Comparison of ENCODE assay signal across 8 worm cellular contexts in genomic region chrV:8661241-8661954, ce11.
TF ChIP-seq lines count a peak whose summit lies in the region.

No protein-coding gene starts in this region.

TF ChIP-seq in whole organism, L1 larva, 84 proteins besides CTCF, POLR2A, EP300 and RAD21 (continues in another document):
- TF ChIP-seq nhr-71 (tag; optimal IDR thresholded peaks at IDR 0.05; lab: Kevin White, UChicago) (peak; percentile 40), C04F5.9 (tag; optimal IDR thresholded peaks at IDR 0.05; lab: Kevin White, UChicago) (no peak), rnt-1 (tag; optimal IDR thresholded peaks at IDR 0.05; lab: Kevin White, UChicago) (peak; percentile 22), nhr-20 (tag; optimal IDR thresholded peaks at IDR 0.05; lab: Kevin White, UChicago) (peak; percentile 51), mab-9 (GFP tag; IDR thresholded peaks at IDR 0.05; lab: Robert Waterston, UW) (no peak), efl-1 (optimal IDR thresholded peaks at IDR 0.05; lab: Kevin White, UChicago) (no peak), efl-1 (GFP tag; optimal IDR thresholded peaks at IDR 0.05 in 1 of 2; lab: Kevin White, UChicago) (peak in 1 of 2 experiments; percentile 89), nhr-85 (tag; lab: Kevin White, UChicago) (peak; percentile 88), F16B12.6 (tag; optimal IDR thresholded peaks at IDR 0.05; lab: Kevin White, UChicago) (no peak), isw-1 (GFP tag; IDR thresholded peaks at IDR 0.05; lab: Robert Waterston, UW) (no peak), zag-1 (tag; optimal IDR thresholded peaks at IDR 0.05; lab: Kevin White, UChicago) (no peak), sptf-1 (tag; optimal IDR thresholded peaks at IDR 0.05; lab: Kevin White, UChicago) (no peak)

TF ChIP-seq in whole organism, L2 larva, 48 proteins besides CTCF, POLR2A, EP300 and RAD21 (continues in another document):
- TF ChIP-seq nhr-12 (tag; optimal IDR thresholded peaks at IDR 0.05; lab: Kevin White, UChicago) (no peak), ztf-4 (tag; optimal IDR thresholded peaks at IDR 0.05; lab: Kevin White, UChicago) (no peak), nhr-77 (tag; optimal IDR thresholded peaks at IDR 0.05; lab: Kevin White, UChicago) (no peak), nhr-23 (tag; optimal IDR thresholded peaks at IDR 0.05; lab: Kevin White, UChicago) (peak; percentile 68), sem-4 (tag; optimal IDR thresholded peaks at IDR 0.05; lab: Kevin White, UChicago) (no peak), elt-3 (tag; optimal IDR thresholded peaks at IDR 0.05; lab: Kevin White, UChicago) (no peak), nhr-6 (tag; optimal IDR thresholded peaks at IDR 0.05; lab: Kevin White, UChicago) (no peak), sma-3 (GFP tag; optimal IDR thresholded peaks at IDR 0.05; lab: Kevin White, UChicago) (no peak), ceh-16 (tag; optimal IDR thresholded peaks at IDR 0.05; lab: Kevin White, UChicago) (peak; percentile 82), crh-2 (tag; optimal IDR thresholded peaks at IDR 0.05; lab: Kevin White, UChicago) (peak; percentile 18), mbf-1 (tag; optimal IDR thresholded peaks at IDR 0.05; lab: Kevin White, UChicago) (no peak), ZK546.5 (tag; optimal IDR thresholded peaks at IDR 0.05; lab: Kevin White, UChicago) (no peak)

TF ChIP-seq in whole organism, L3 larva, 47 proteins besides CTCF, POLR2A, EP300 and RAD21 (continues in another document):
- TF ChIP-seq unc-62 (GFP tag; optimal IDR thresholded peaks at IDR 0.05; lab: Kevin White, UChicago) (no peak), jun-1 (tag; optimal IDR thresholded peaks at IDR 0.05; lab: Kevin White, UChicago) (peak; percentile 55), nhr-237 (tag; optimal IDR thresholded peaks at IDR 0.05; lab: Kevin White, UChicago) (no peak), ztf-4 (tag; optimal IDR thresholded peaks at IDR 0.05; lab: Kevin White, UChicago) (no peak), pha-4 (tag; optimal IDR thresholded peaks at IDR 0.05; lab: Kevin White, UChicago) (peak; percentile 63), egl-27 (tag; optimal IDR thresholded peaks at IDR 0.05; lab: Kevin White, UChicago) (no peak), elt-2 (tag; optimal IDR thresholded peaks at IDR 0.05; lab: Kevin White, UChicago) (peak; percentile 99), nhr-76 (tag; optimal IDR thresholded peaks at IDR 0.05; lab: Kevin White, UChicago) (no peak), mdl-1 (tag; optimal IDR thresholded peaks at IDR 0.05; lab: Kevin White, UChicago) (no peak), nfya-1 (tag; optimal IDR thresholded peaks at IDR 0.05; lab: Kevin White, UChicago; ENCODE audit: insufficient read depth) (no peak), lin-39 (tag; optimal IDR thresholded peaks at IDR 0.05; lab: Kevin White, UChicago) (no peak), fkh-2 (tag; optimal IDR thresholded peaks at IDR 0.05; lab: Kevin White, UChicago) (no peak)

TF ChIP-seq in whole organism, L4 larva, 104 proteins besides CTCF, POLR2A, EP300 and RAD21 (continues in another document):
- TF ChIP-seq F10B5.3 (tag; optimal IDR thresholded peaks at IDR 0.05; lab: Kevin White, UChicago) (no peak), ceh-20 (GFP tag; IDR thresholded peaks at IDR 0.05; lab: Robert Waterston, UW) (peak; percentile 47; the same call in 1 of the 2 replicates), lin-13 (GFP tag; optimal IDR thresholded peaks at IDR 0.05; lab: Kevin White, UChicago) (no peak), hif-1 (tag; optimal IDR thresholded peaks at IDR 0.05; lab: Kevin White, UChicago) (no peak), mdl-1 (tag; optimal IDR thresholded peaks at IDR 0.05; lab: Kevin White, UChicago) (no peak), Y75B8A.6 (GFP tag; IDR thresholded peaks at IDR 0.05; lab: Robert Waterston, UW) (no peak), hlh-30 (tag; optimal IDR thresholded peaks at IDR 0.05; lab: Kevin White, UChicago; ENCODE audit: insufficient read depth) (peak; percentile 84), mep-1 (tag; optimal IDR thresholded peaks at IDR 0.05; lab: Kevin White, UChicago) (peak; percentile 47), F44E2.7 (GFP tag; IDR thresholded peaks at IDR 0.05; lab: Robert Waterston, UW) (no peak), ZK546.5 (tag; optimal IDR thresholded peaks at IDR 0.05; lab: Kevin White, UChicago) (no peak), lir-3 (tag; optimal IDR thresholded peaks at IDR 0.05; lab: Kevin White, UChicago) (no peak)

TF ChIP-seq in whole organism, early embryonic, 17 proteins besides CTCF, POLR2A, EP300 and RAD21:
- TF ChIP-seq tra-4 (tag; optimal IDR thresholded peaks at IDR 0.05; lab: Kevin White, UChicago) (no peak), ceh-13 (GFP tag; optimal IDR thresholded peaks at IDR 0.05; lab: Kevin White, UChicago) (no peak), hmg-4 (GFP tag; optimal IDR thresholded peaks at IDR 0.05; lab: Kevin White, UChicago) (peak; percentile 18), aly-1 (tag; optimal IDR thresholded peaks at IDR 0.05; lab: Kevin White, UChicago) (no peak)

TF ChIP-seq in whole organism, late embryonic, 69 proteins besides CTCF, POLR2A, EP300 and RAD21:
- TF ChIP-seq elt-2 (tag; optimal IDR thresholded peaks at IDR 0.05; lab: Kevin White, UChicago) (peak; percentile 98), pqm-1 (tag; optimal IDR thresholded peaks at IDR 0.05; lab: Kevin White, UChicago) (peak; percentile 37), rnt-1 (tag; optimal IDR thresholded peaks at IDR 0.05; lab: Kevin White, UChicago) (peak; percentile 22), syd-9 (tag; optimal IDR thresholded peaks at IDR 0.05; lab: Kevin White, UChicago) (no peak), unc-42 (tag; optimal IDR thresholded peaks at IDR 0.05; lab: Kevin White, UChicago) (no peak), dmd-4 (tag; optimal IDR thresholded peaks at IDR 0.05; lab: Kevin White, UChicago; ENCODE audit: borderline replicate concordance) (no peak)

TF ChIP-seq in whole organism, mixed stage, embryonic, 35 proteins besides CTCF, POLR2A, EP300 and RAD21:
- peak; percentile 60 for TF ChIP-seq elt-1 (tag; optimal IDR thresholded peaks at IDR 0.05; lab: Kevin White, UChicago; ENCODE audit: borderline replicate concordance, insufficient read depth)
- no peak for TF ChIP-seq unc-62 (GFP tag; optimal IDR thresholded peaks at IDR 0.05; lab: Kevin White, UChicago)

TF ChIP-seq in whole organism, young adult, 124 proteins besides CTCF, POLR2A, EP300 and RAD21:
- TF ChIP-seq T07F8.4 (tag; optimal IDR thresholded peaks at IDR 0.05; lab: Kevin White, UChicago) = no peak
- no peak for TF ChIP-seq mxl-1 (tag; optimal IDR thresholded peaks at IDR 0.05; lab: Kevin White, UChicago)
- no peak for TF ChIP-seq cebp-1 (GFP tag; IDR thresholded peaks at IDR 0.05; lab: Robert Waterston, UW)
- peak; percentile 48 for TF ChIP-seq cebp-1 (tag; optimal IDR thresholded peaks at IDR 0.05; lab: Kevin White, UChicago)
- TF ChIP-seq ztf-6 (GFP tag; IDR thresholded peaks at IDR 0.05; lab: Robert Waterston, UW) = no peak
- TF ChIP-seq dox-1 (GFP tag; IDR thresholded peaks at IDR 0.05; lab: Robert Waterston, UW) = peak; percentile 73
- TF ChIP-seq ztf-22 (GFP tag; optimal IDR thresholded peaks at IDR 0.05; lab: Kevin White, UChicago) = peak; percentile 27
- TF ChIP-seq nhr-80 (tag; optimal IDR thresholded peaks at IDR 0.05; lab: Kevin White, UChicago) = peak; percentile 98
